Worm (Caenorhabditis elegans) whole organism, L4 larva: ENCODE measurements around the gene T03F7.7.

Experiments
- F44E2.7 ChIP-seq: fragments of 200-800 bp; sonication (Bioruptor generic); IDR thresholded peaks from 2 replicates; pipeline ENCODE4 v2.1.2; 2022; ENCODE audit warnings: missing genetic modification characterization, missing compliant biosample characterization
- unc-39 ChIP-seq: sonication (generic microtip); optimal IDR thresholded peaks from 2 replicates; lab custom pipeline; 2017; ENCODE audit warnings: missing biosample characterization, missing genetic modification characterization
- unc-62 ChIP-seq, 3 experiments: fragments of 150-350 bp in 1 of 3; sonication (generic microtip); optimal IDR thresholded peaks in 2 of 3; peaks in 1 of 3; 1 replicate in 1 of 3; 2 replicates in 2 of 3; lab custom pipeline; 2014 to 2017; ENCODE audit warnings: missing biosample characterization in 3 of 3, missing genetic modification characterization in 3 of 3, missing genetic modification reagents in 3 of 3, missing genotype in 1 of 3

- TF ChIP-seq unc-39 (tag; lab: Kevin White, UChicago) (no peak), unc-62 (GFP tag; optimal IDR thresholded peaks at IDR 0.05 in 1 of 2; lab: Kevin White, UChicago) (no peak), unc-62 (tag; optimal IDR thresholded peaks at IDR 0.05; lab: Kevin White, UChicago) (no peak), F44E2.7 (no peak)
These were observed 7.0 kb upstream of the T03F7.7 start for ce11 chrV:11304200-11304599.
